Worm (Caenorhabditis elegans): ENCODE results near the gene tnt-4.

DNA sequence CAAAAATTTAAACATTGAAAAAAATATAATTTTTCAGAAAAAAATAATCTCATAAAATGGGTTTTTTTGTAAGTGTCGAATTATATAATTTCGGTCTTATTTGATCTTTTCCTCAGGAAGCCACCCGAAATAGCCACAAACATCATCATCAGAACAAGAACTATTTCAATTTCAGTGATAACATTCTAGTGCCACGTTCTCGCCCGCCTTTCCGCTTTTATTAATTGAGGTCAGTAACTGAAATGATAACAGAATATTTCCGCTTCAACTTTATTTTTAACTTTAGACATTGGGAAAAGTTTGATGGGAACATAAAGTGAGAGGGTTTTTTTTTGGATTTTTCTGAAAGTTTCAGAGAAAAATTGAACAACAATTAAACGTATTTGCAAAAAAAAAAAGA is 3.5 kb downstream of the tnt-4 start:
- TF ChIP-seq nhr-76 (tag; optimal IDR thresholded peaks at IDR 0.05) (no peak), elt-1 (tag; optimal IDR thresholded peaks at IDR 0.05) (no peak), lin-15B (tag; optimal IDR thresholded peaks at IDR 0.05) (no peak), ceh-82 (tag; optimal IDR thresholded peaks at IDR 0.05) (no peak), nhr-237 (tag; optimal IDR thresholded peaks at IDR 0.05) (no peak), mdl-1 (tag; optimal IDR thresholded peaks at IDR 0.05) (no peak), unc-39 (tag; optimal IDR thresholded peaks at IDR 0.05) (no peak), ama-1 (optimal IDR thresholded peaks at IDR 0.05) (no peak), elt-3 (tag; optimal IDR thresholded peaks at IDR 0.05) (no peak), ZK546.5 (tag; optimal IDR thresholded peaks at IDR 0.05) (no peak), sea-2 (GFP tag; optimal IDR thresholded peaks at IDR 0.05) (no peak)

Data from whole organism, L3 larva.